Worm (Caenorhabditis elegans) whole organism, young adult: ENCODE results near the gene C25E10.12.

Experiments used
- B0019.2 ChIP-seq: fragments of 200-800 bp; sonication (Bioruptor generic); conservative IDR thresholded peaks from 2 replicates; pipeline ENCODE4 v1.3.6; 2022; ENCODE audit warnings: missing genetic modification reagents, missing genetic modification characterization, missing compliant biosample characterization
- B0336.3 ChIP-seq: fragments of 200-800 bp; sonication (Bioruptor generic); IDR thresholded peaks from 2 replicates; pipeline ENCODE4 v1.3.6; 2022; ENCODE audit warnings: missing genetic modification characterization, missing compliant biosample characterization
- C06A6.2 ChIP-seq: fragments of 200-800 bp; sonication (Bioruptor generic); conservative IDR thresholded peaks from 2 replicates; pipeline ENCODE4 v1.3.6; 2022; ENCODE audit warnings: missing genetic modification characterization, missing compliant biosample characterization
- F10E7.11 ChIP-seq: sonication (generic microtip); optimal IDR thresholded peaks from 2 replicates; lab custom pipeline; 2017; ENCODE audit warnings: mild to moderate bottlenecking, missing genetic modification characterization, moderate library complexity, missing compliant biosample characterization
- F57A8.1 ChIP-seq: fragments of 200-800 bp; sonication (Bioruptor generic); optimal IDR thresholded peaks from 2 replicates; lab custom pipeline; 2018; ENCODE audit warnings: mild to moderate bottlenecking, missing genetic modification characterization, moderate library complexity, missing compliant biosample characterization
- T26A5.8 ChIP-seq: sonication (generic microtip); optimal IDR thresholded peaks from 2 replicates; lab custom pipeline; 2016; ENCODE audit warnings: missing genetic modification characterization, missing compliant biosample characterization
- Y53G8AR.9 ChIP-seq: fragments of 200-800 bp; sonication (Bioruptor generic); conservative IDR thresholded peaks from 2 replicates; pipeline ENCODE4 v1.3.6; 2022; ENCODE audit warnings: missing genetic modification reagents, missing genetic modification characterization, missing compliant biosample characterization
- Y56A3A.18 ChIP-seq: fragments of 200-800 bp; sonication (Bioruptor generic); IDR thresholded peaks from 2 replicates; pipeline ENCODE4 v1.3.6; 2022; ENCODE audit warnings: missing genetic modification reagents, missing genetic modification characterization, missing compliant biosample characterization
- Y79H2A.3 ChIP-seq: fragments of 200-800 bp; sonication (Bioruptor generic); conservative IDR thresholded peaks from 2 replicates; pipeline ENCODE4 v1.3.6; 2022; ENCODE audit warnings: missing genetic modification reagents, missing genetic modification characterization, missing compliant biosample characterization
- Y95B8A.8 ChIP-seq: fragments of 200-800 bp; sonication (Bioruptor generic); IDR thresholded peaks from 2 replicates; pipeline ENCODE4 v1.3.6; 2022; ENCODE audit warnings: missing genetic modification reagents, missing genetic modification characterization, missing compliant biosample characterization
- ZK185.1 ChIP-seq: sonication (generic microtip); optimal IDR thresholded peaks from 2 replicates; lab custom pipeline; 2016; ENCODE audit warnings: mild to moderate bottlenecking, missing genetic modification characterization, missing compliant biosample characterization; ENCODE audit not compliant: poor library complexity, severe bottlenecking
- atf-7 ChIP-seq: sonication (generic microtip); optimal IDR thresholded peaks from 2 replicates; lab custom pipeline; 2017; ENCODE audit warnings: mild to moderate bottlenecking, missing genetic modification characterization, missing compliant biosample characterization
- attf-5 ChIP-seq: fragments of 200-800 bp; sonication (Bioruptor generic); optimal IDR thresholded peaks from 2 replicates; lab custom pipeline; 2018; ENCODE audit warnings: mild to moderate bottlenecking, missing genetic modification characterization, missing compliant biosample characterization
- ccch-3 ChIP-seq: fragments of 200-800 bp; sonication (Bioruptor generic); optimal IDR thresholded peaks from 2 replicates; lab custom pipeline; 2018; ENCODE audit warnings: mild to moderate bottlenecking, missing genetic modification characterization, missing compliant biosample characterization
- cebp-1 ChIP-seq, 2 experiments: fragments of 200-800 bp in 1 of 2; sonication (Bioruptor generic) in 1 of 2; sonication (generic microtip) in 1 of 2; IDR thresholded peaks in 1 of 2; optimal IDR thresholded peaks in 1 of 2; 2 replicates each; pipeline versions ENCODE4 v1.3.6 to Lab custom; 2017 to 2022; ENCODE audit warnings: missing compliant biosample characterization in 2 of 2, missing genetic modification characterization in 2 of 2, mild to moderate bottlenecking in 1 of 2, missing genetic modification reagents in 1 of 2, moderate library complexity in 1 of 2
- chd-7 ChIP-seq: sonication (generic microtip); optimal IDR thresholded peaks from 2 replicates; lab custom pipeline; 2016; ENCODE audit warnings: mild to moderate bottlenecking, missing genetic modification characterization, moderate library complexity, missing compliant biosample characterization
- die-1 ChIP-seq: sonication (generic microtip); optimal IDR thresholded peaks from 2 replicates; lab custom pipeline; 2016; ENCODE audit warnings: missing genotype, mild to moderate bottlenecking, missing genetic modification characterization, missing compliant biosample characterization
- dox-1 ChIP-seq: fragments of 200-800 bp; sonication (Bioruptor generic); IDR thresholded peaks from 2 replicates; pipeline ENCODE4 v1.3.6; 2022; ENCODE audit warnings: missing genetic modification reagents, missing genetic modification characterization, missing compliant biosample characterization
- dpff-1 ChIP-seq: sonication (generic microtip); optimal IDR thresholded peaks from 2 replicates; lab custom pipeline; 2017; ENCODE audit warnings: mild to moderate bottlenecking, missing genetic modification characterization, missing compliant biosample characterization
- egl-44 ChIP-seq: fragments of 200-800 bp; sonication (Bioruptor generic); IDR thresholded peaks from 2 replicates; pipeline ENCODE4 v1.3.6; 2022; ENCODE audit warnings: missing genetic modification reagents, missing genetic modification characterization, missing compliant biosample characterization
- ets-4 ChIP-seq: fragments of 200-800 bp; sonication (Bioruptor generic); optimal IDR thresholded peaks from 2 replicates; lab custom pipeline; 2018; ENCODE audit warnings: mild to moderate bottlenecking, missing genetic modification characterization, missing compliant biosample characterization
- gei-17 ChIP-seq: fragments of 200-800 bp; sonication (Bioruptor generic); optimal IDR thresholded peaks from 2 replicates; lab custom pipeline; 2018; ENCODE audit warnings: mild to moderate bottlenecking, missing genetic modification characterization, missing compliant biosample characterization
- him-1 ChIP-seq: sonication (generic microtip); optimal IDR thresholded peaks from 2 replicates; lab custom pipeline; 2016; ENCODE audit warnings: missing genotype, missing genetic modification reagents, missing genetic modification characterization, missing compliant biosample characterization
- hmg-1.2 ChIP-seq: fragments of 200-800 bp; sonication (Bioruptor generic); IDR thresholded peaks from 2 replicates; pipeline ENCODE4 v1.3.6; 2022; ENCODE audit warnings: missing genetic modification reagents, missing genetic modification characterization, missing compliant biosample characterization
- let-526 ChIP-seq: fragments of 200-800 bp; sonication (Bioruptor generic); IDR thresholded peaks from 2 replicates; pipeline ENCODE4 v1.3.6; 2022; ENCODE audit warnings: missing genetic modification reagents, missing genetic modification characterization, missing compliant biosample characterization
- let-607 ChIP-seq, 2 experiments: fragments of 200-800 bp in 1 of 2; sonication (Bioruptor generic) in 1 of 2; sonication (generic microtip) in 1 of 2; optimal IDR thresholded peaks; 2 replicates each; lab custom pipeline; 2016 to 2018; ENCODE audit warnings: mild to moderate bottlenecking in 2 of 2, missing compliant biosample characterization in 2 of 2, missing genetic modification characterization in 2 of 2, moderate library complexity in 2 of 2, missing genotype in 1 of 2
- lin-40 ChIP-seq: sonication (generic microtip); optimal IDR thresholded peaks from 2 replicates; lab custom pipeline; 2016; ENCODE audit warnings: missing genetic modification characterization, mild to moderate bottlenecking, missing compliant biosample characterization, missing genotype, missing genetic modification reagents
- lin-54 ChIP-seq: fragments of 200-800 bp; sonication (Bioruptor generic); optimal IDR thresholded peaks from 2 replicates; lab custom pipeline; 2018; ENCODE audit warnings: mild to moderate bottlenecking, missing genetic modification characterization, missing compliant biosample characterization
- lsy-27 ChIP-seq: sonication (generic microtip); optimal IDR thresholded peaks from 2 replicates; lab custom pipeline; 2017; ENCODE audit warnings: missing genetic modification characterization, mild to moderate bottlenecking, missing compliant biosample characterization, antibody characterized with exemption, missing genotype, borderline replicate concordance; ENCODE audit not compliant: insufficient read depth
- mcd-1 ChIP-seq: fragments of 200-800 bp; sonication (Bioruptor generic); IDR thresholded peaks from 2 replicates; pipeline ENCODE4 v1.3.6; 2022; ENCODE audit warnings: missing genetic modification reagents, missing genetic modification characterization, missing compliant biosample characterization
- nfya-2 ChIP-seq: fragments of 200-800 bp; sonication (Bioruptor generic); IDR thresholded peaks from 2 replicates; pipeline ENCODE4 v1.3.6; 2022; ENCODE audit warnings: missing genetic modification reagents, missing genetic modification characterization, missing compliant biosample characterization
- nfyb-1 ChIP-seq: fragments of 200-800 bp; sonication (Bioruptor generic); IDR thresholded peaks from 2 replicates; pipeline ENCODE4 v1.3.6; 2022; ENCODE audit warnings: missing genetic modification reagents, missing genetic modification characterization, missing compliant biosample characterization
- nhr-80 ChIP-seq: sonication (generic microtip); optimal IDR thresholded peaks from 2 replicates; lab custom pipeline; 2016; ENCODE audit warnings: missing genetic modification characterization, missing compliant biosample characterization
- nhr-90 ChIP-seq: sonication (generic microtip); optimal IDR thresholded peaks from 2 replicates; lab custom pipeline; 2016; ENCODE audit warnings: missing genotype, mild to moderate bottlenecking, missing genetic modification characterization, missing compliant biosample characterization
- pbrm-1 ChIP-seq: fragments of 200-800 bp; sonication (Bioruptor generic); IDR thresholded peaks from 2 replicates; pipeline ENCODE4 v1.3.6; 2022; ENCODE audit warnings: missing genetic modification reagents, missing genetic modification characterization, missing compliant biosample characterization
- snpc-1.1 ChIP-seq: sonication (generic microtip); optimal IDR thresholded peaks from 2 replicates; lab custom pipeline; 2017; ENCODE audit warnings: missing genetic modification characterization, mild to moderate bottlenecking, missing compliant biosample characterization, antibody characterized with exemption, moderate library complexity, missing genotype, missing genetic modification reagents; ENCODE audit not compliant: insufficient read depth
- snpc-4 ChIP-seq, 5 experiments: fragments of 150-350 bp in 1 of 5; sonication (generic microtip) in 4 of 5; optimal IDR thresholded peaks; 2 replicates each; lab custom pipeline; 2014 to 2018; ENCODE audit warnings: missing genetic modification characterization in 5 of 5, missing biosample characterization in 3 of 5, antibody characterized with exemption in 2 of 5, mild to moderate bottlenecking in 2 of 5, missing compliant biosample characterization in 2 of 5, missing genotype in 2 of 5, moderate library complexity in 2 of 5, missing genetic modification reagents in 1 of 5
- tbp1 ChIP-seq: fragments of 200-800 bp; sonication (Bioruptor generic); optimal IDR thresholded peaks from 2 replicates; lab custom pipeline; 2018; ENCODE audit warnings: mild to moderate bottlenecking, missing genetic modification characterization, missing compliant biosample characterization
- tbx-9 ChIP-seq: sonication (generic microtip); optimal IDR thresholded peaks from 2 replicates; lab custom pipeline; 2016; ENCODE audit warnings: borderline replicate concordance, missing genetic modification characterization, inconsistent platforms, missing compliant biosample characterization
- tlf-1 ChIP-seq: fragments of 200-800 bp; sonication (Bioruptor generic); optimal IDR thresholded peaks from 2 replicates; lab custom pipeline; 2018; ENCODE audit warnings: mild to moderate bottlenecking, missing genetic modification characterization, missing compliant biosample characterization
- ztf-22 ChIP-seq: fragments of 200-800 bp; sonication (Bioruptor generic); optimal IDR thresholded peaks from 2 replicates; lab custom pipeline; 2018; ENCODE audit warnings: mild to moderate bottlenecking, missing genetic modification characterization, moderate library complexity, missing compliant biosample characterization
- ztf-3 ChIP-seq: fragments of 200-800 bp; sonication (Bioruptor generic); optimal IDR thresholded peaks from 2 replicates; lab custom pipeline; 2018; ENCODE audit warnings: mild to moderate bottlenecking, missing genetic modification characterization, missing compliant biosample characterization
- ztf-6 ChIP-seq: fragments of 200-800 bp; sonication (Bioruptor generic); IDR thresholded peaks from 2 replicates; pipeline ENCODE4 v1.3.6; 2022; ENCODE audit warnings: missing genetic modification reagents, missing genetic modification characterization, missing compliant biosample characterization

Gene C25E10.12

ce11 chrV:9081410-9081809 lies 19.2 kb upstream of the C25E10.12 start:
- peak; percentile 62 for TF ChIP-seq nhr-80 (tag; lab: Kevin White, UChicago)
- no peak for TF ChIP-seq dpff-1 (tag; lab: Kevin White, UChicago)
- no peak for TF ChIP-seq pbrm-1 (GFP tag; lab: Robert Waterston, UW)
- no peak for TF ChIP-seq nfya-2 (GFP tag; lab: Robert Waterston, UW)
- no peak for TF ChIP-seq cebp-1 (GFP tag; IDR thresholded peaks at IDR 0.05; lab: Robert Waterston, UW)
- TF ChIP-seq cebp-1 (tag; optimal IDR thresholded peaks at IDR 0.05; lab: Kevin White, UChicago) = peak; percentile 13
- no peak for TF ChIP-seq B0019.2
- TF ChIP-seq ets-4 (GFP tag; lab: Kevin White, UChicago) = no peak
- no peak for TF ChIP-seq tbx-9
- TF ChIP-seq C06A6.2 = no peak
- no peak for TF ChIP-seq F57A8.1 (GFP tag; lab: Kevin White, UChicago)
- TF ChIP-seq lsy-27 (tag; lab: Kevin White, UChicago) = no peak
- peak; percentile 17 for TF ChIP-seq ZK185.1 (tag; lab: Kevin White, UChicago)
- TF ChIP-seq lin-40 (tag; lab: Kevin White, UChicago) = no peak
- TF ChIP-seq die-1 (tag; lab: Kevin White, UChicago) = no peak
- TF ChIP-seq Y53G8AR.9 (GFP tag; lab: Robert Waterston, UW) = no peak
- TF ChIP-seq ccch-3 = no peak

DNA sequence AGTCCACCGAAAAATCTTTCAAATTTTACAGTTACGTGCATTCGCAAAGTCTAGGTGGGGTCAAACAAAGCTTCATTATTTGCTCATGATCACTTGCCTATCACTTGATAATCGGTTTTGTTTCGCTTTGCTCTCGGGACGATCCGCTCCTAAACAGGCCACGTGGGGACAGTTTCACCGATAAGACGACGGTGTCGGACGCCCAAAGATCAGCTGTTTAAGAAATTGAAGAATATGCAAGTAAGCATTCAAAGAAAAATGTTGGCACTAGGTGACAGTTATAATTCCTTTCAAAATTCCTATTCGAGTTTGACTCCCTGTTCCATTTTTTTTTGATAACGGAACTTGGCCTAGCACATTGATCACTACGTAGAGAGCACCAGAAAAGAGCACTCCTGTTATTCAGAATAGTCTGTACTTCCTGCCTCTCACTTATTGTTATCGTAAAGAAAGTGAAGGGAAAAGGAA lies 17.8 kb upstream of the C25E10.12 start:
- TF ChIP-seq attf-5 (GFP tag; lab: Kevin White, UChicago) (peak; percentile 4), snpc-1.1 (tag; lab: Kevin White, UChicago) (no peak), ZK185.1 (tag; lab: Kevin White, UChicago) (peak; percentile 19), Y95B8A.8 (GFP tag; lab: Robert Waterston, UW) (0 out of 2 replicates have a peak, but pooled peaks have one; percentile 36), pbrm-1 (GFP tag; lab: Robert Waterston, UW) (peak; percentile 37; the same call in 1 of the 2 replicates), ets-4 (GFP tag; lab: Kevin White, UChicago) (peak; percentile 92), lin-40 (tag; lab: Kevin White, UChicago) (peak; percentile 21), T26A5.8 (tag; lab: Kevin White, UChicago) (no peak), dox-1 (GFP tag; lab: Robert Waterston, UW) (peak; percentile 69; the same call in 1 of the 2 replicates), ztf-22 (GFP tag; lab: Kevin White, UChicago) (peak; percentile 87), chd-7 (peak; percentile 47), let-526 (GFP tag; lab: Robert Waterston, UW) (peak; percentile 4; the same call in 1 of the 2 replicates), Y56A3A.18 (no peak), C06A6.2 (no peak), lin-54 (peak; percentile 40), Y79H2A.3 (GFP tag; lab: Robert Waterston, UW) (no peak), ztf-6 (GFP tag; lab: Robert Waterston, UW) (no peak), tlf-1 (GFP tag; lab: Kevin White, UChicago) (peak; percentile 57), F10E7.11 (tag; lab: Kevin White, UChicago) (no peak), egl-44 (GFP tag; lab: Robert Waterston, UW) (peak; percentile 79), tbp1 (GFP tag; lab: Kevin White, UChicago) (peak; percentile 31), B0336.3 (peak; percentile 72), mcd-1 (0 out of 2 replicates have a peak, but pooled peaks have one; percentile 6), nhr-90 (tag; lab: Kevin White, UChicago) (peak; percentile 54), hmg-1.2 (GFP tag; lab: Robert Waterston, UW) (no peak), him-1 (no peak), atf-7 (tag; lab: Kevin White, UChicago) (peak; percentile 88), ztf-3 (GFP tag; lab: Kevin White, UChicago) (no peak), Y53G8AR.9 (GFP tag; lab: Robert Waterston, UW) (no peak; the same call in 1 of the 2 replicates), nfyb-1 (GFP tag; lab: Robert Waterston, UW) (peak; percentile 60), cebp-1 (GFP tag; IDR thresholded peaks at IDR 0.05; lab: Robert Waterston, UW) (peak; percentile 22; the same call in 1 of the 2 replicates), cebp-1 (tag; optimal IDR thresholded peaks at IDR 0.05; lab: Kevin White, UChicago) (peak; percentile 68), nhr-80 (tag; lab: Kevin White, UChicago) (peak; percentile 99), gei-17 (no peak), snpc-4 (GFP tag; optimal IDR thresholded peaks at IDR 0.05; lab: Kevin White, UChicago) (no peak), snpc-4 (tag; optimal IDR thresholded peaks at IDR 0.05; lab: Kevin White, UChicago) (peak in 2 of 4 experiments; percentile 24 to 37), let-607 (tag; optimal IDR thresholded peaks at IDR 0.05; lab: Kevin White, UChicago) (peak; percentile 53 to 74)
